ENCODE assay signal across 3 fruit fly cellular contexts in genomic region chr3R:30828433-30829034, dm6.
TF ChIP-seq lines count a peak whose summit lies in the region.

No protein-coding gene starts in this region.

- TF ChIP-seq CTCF in whole organism, embryonic (GFP tag; optimal IDR thresholded peaks at IDR 0.05; lab: Kevin White, UChicago) = no peak

TF ChIP-seq in whole organism, embryonic, 481 proteins besides CTCF, POLR2A, EP300 and RAD21:
- TF ChIP-seq chif (GFP tag; optimal IDR thresholded peaks at IDR 0.05; lab: Kevin White, UChicago) = no peak
- TF ChIP-seq jigr1 (GFP tag; IDR thresholded peaks at IDR 0.05; lab: Robert Waterston, UW) = no peak
- no peak for TF ChIP-seq zen2 (GFP tag; IDR thresholded peaks at IDR 0.05; lab: Robert Waterston, UW; ENCODE audit: partially characterized antibody)
- no peak for TF ChIP-seq esg (GFP tag; conservative IDR thresholded peaks at IDR 0.05; lab: Robert Waterston, UW)
- TF ChIP-seq Dref (GFP tag; IDR thresholded peaks at IDR 0.05; lab: Robert Waterston, UW) = no peak
- no peak for TF ChIP-seq Bteb2 (GFP tag; optimal IDR thresholded peaks at IDR 0.05; lab: Kevin White, UChicago)
- peak; percentile 28 for TF ChIP-seq Sox102F (GFP tag; optimal IDR thresholded peaks at IDR 0.05; lab: Kevin White, UChicago)
- TF ChIP-seq Xrp1 (GFP tag; IDR thresholded peaks at IDR 0.05; lab: Robert Waterston, UW) = no peak
- no peak for TF ChIP-seq zfh2 (GFP tag; optimal IDR thresholded peaks at IDR 0.05; lab: Kevin White, UChicago)
- TF ChIP-seq gem (tag; optimal IDR thresholded peaks at IDR 0.05; lab: Kevin White, UChicago) = peak; percentile 2
- TF ChIP-seq CG3163 (GFP tag; optimal IDR thresholded peaks at IDR 0.05; lab: Kevin White, UChicago) = no peak
- 0 out of 2 replicates have a peak, but pooled peaks have one; percentile 31 for TF ChIP-seq Drgx (GFP tag; IDR thresholded peaks at IDR 0.05; lab: Robert Waterston, UW)
- TF ChIP-seq CG18011 (GFP tag; optimal IDR thresholded peaks at IDR 0.05; lab: Kevin White, UChicago) = no peak
- TF ChIP-seq CG12236 (GFP tag; optimal IDR thresholded peaks at IDR 0.05; lab: Kevin White, UChicago) = no peak
- no peak for TF ChIP-seq Nf-YC (tag; optimal IDR thresholded peaks at IDR 0.05; lab: Kevin White, UChicago)
- TF ChIP-seq Ssrp (tag; optimal IDR thresholded peaks at IDR 0.05; lab: Kevin White, UChicago) = no peak
- no peak for TF ChIP-seq Sry-δ (GFP tag; optimal IDR thresholded peaks at IDR 0.05; lab: Kevin White, UChicago)
- no peak for TF ChIP-seq hth (optimal IDR thresholded peaks at IDR 0.05; lab: Kevin White, UChicago)
- no peak for TF ChIP-seq Dfd (GFP tag; optimal IDR thresholded peaks at IDR 0.05; lab: Kevin White, UChicago)
- no peak for TF ChIP-seq YL-1 (GFP tag; optimal IDR thresholded peaks at IDR 0.05; lab: Kevin White, UChicago)
- no peak for TF ChIP-seq CG9215 (GFP tag; IDR thresholded peaks at IDR 0.05; lab: Robert Waterston, UW)

TF ChIP-seq in whole organism, prepupa, 60 proteins besides CTCF, POLR2A, EP300 and RAD21:
- TF ChIP-seq ss (GFP tag; optimal IDR thresholded peaks at IDR 0.05; lab: Kevin White, UChicago) (no peak), Blimp-1 (GFP tag; optimal IDR thresholded peaks at IDR 0.05; lab: Kevin White, UChicago) (no peak), dac (GFP tag; optimal IDR thresholded peaks at IDR 0.05; lab: Kevin White, UChicago) (no peak), CG4318 (GFP tag; optimal IDR thresholded peaks at IDR 0.05; lab: Kevin White, UChicago) (peak; percentile 43), acj6 (GFP tag; optimal IDR thresholded peaks at IDR 0.05; lab: Kevin White, UChicago) (peak; percentile 7), Gug (GFP tag; IDR thresholded peaks at IDR 0.05; lab: Robert Waterston, UW) (0 out of 2 replicates have a peak, but pooled peaks have one; percentile 28), net (GFP tag; optimal IDR thresholded peaks at IDR 0.05; lab: Kevin White, UChicago) (peak; percentile 34), Met (GFP tag; optimal IDR thresholded peaks at IDR 0.05; lab: Kevin White, UChicago) (peak; percentile 11), CG10669 (GFP tag; optimal IDR thresholded peaks at IDR 0.05; lab: Kevin White, UChicago) (no peak), Hr4 (GFP tag; optimal IDR thresholded peaks at IDR 0.05; lab: Kevin White, UChicago) (peak; percentile 55), CG6276 (GFP tag; optimal IDR thresholded peaks at IDR 0.05; lab: Kevin White, UChicago) (peak; percentile 15), pdm3 (GFP tag; optimal IDR thresholded peaks at IDR 0.05; lab: Kevin White, UChicago) (peak; percentile 34), eg (GFP tag; IDR thresholded peaks at IDR 0.05; lab: Robert Waterston, UW) (0 out of 3 replicates have a peak, but pooled peaks have one; percentile 45), CG11294 (GFP tag; IDR thresholded peaks at IDR 0.05; lab: Robert Waterston, UW) (no peak), lz (GFP tag; optimal IDR thresholded peaks at IDR 0.05; lab: Kevin White, UChicago) (no peak), OdsH (GFP tag; optimal IDR thresholded peaks at IDR 0.05; lab: Kevin White, UChicago) (peak; percentile 35), salr (GFP tag; optimal IDR thresholded peaks at IDR 0.05; lab: Kevin White, UChicago) (peak in 1 of 2 experiments; percentile 47), esn (GFP tag; optimal IDR thresholded peaks at IDR 0.05; lab: Kevin White, UChicago) (peak; percentile 38), Sox15 (GFP tag; optimal IDR thresholded peaks at IDR 0.05; lab: Kevin White, UChicago) (no peak), Ets21C (GFP tag; optimal IDR thresholded peaks at IDR 0.05; lab: Kevin White, UChicago) (no peak), vri (GFP tag; optimal IDR thresholded peaks at IDR 0.05; lab: Kevin White, UChicago) (no peak), CG3919 (GFP tag; optimal IDR thresholded peaks at IDR 0.05; lab: Kevin White, UChicago) (no peak), svp (GFP tag; lab: Kevin White, UChicago) (no peak), CG8119 (GFP tag; IDR thresholded peaks at IDR 0.05; lab: Robert Waterston, UW) (peak; percentile 47; the same call in 2 of the 3 replicates), Smox (GFP tag; optimal IDR thresholded peaks at IDR 0.05; lab: Kevin White, UChicago) (peak; percentile 30), Eip78C (GFP tag; lab: Kevin White, UChicago) (peak; percentile 78), CG11762 (GFP tag; optimal IDR thresholded peaks at IDR 0.05; lab: Kevin White, UChicago; ENCODE audit: insufficient read depth) (no peak), Lpt (GFP tag; optimal IDR thresholded peaks at IDR 0.05; lab: Kevin White, UChicago) (no peak), achi (GFP tag; optimal IDR thresholded peaks at IDR 0.05; lab: Kevin White, UChicago) (no peak), CG32006 (GFP tag; optimal IDR thresholded peaks at IDR 0.05; lab: Kevin White, UChicago) (peak; percentile 78), CG3032 (tag; optimal IDR thresholded peaks at IDR 0.05; lab: Kevin White, UChicago) (no peak), CG34406 (GFP tag; optimal IDR thresholded peaks at IDR 0.05; lab: Kevin White, UChicago) (peak; percentile 11), CG15336 (GFP tag; IDR thresholded peaks at IDR 0.05; lab: Robert Waterston, UW) (peak; percentile 52), cyc (GFP tag; optimal IDR thresholded peaks at IDR 0.05; lab: Kevin White, UChicago) (no peak)

TF ChIP-seq in whole organism, pupa, 21 proteins besides CTCF, POLR2A, EP300 and RAD21:
- TF ChIP-seq Pif1B (GFP tag; optimal IDR thresholded peaks at IDR 0.05; lab: Kevin White, UChicago) (no peak), CG14655 (GFP tag; optimal IDR thresholded peaks at IDR 0.05; lab: Kevin White, UChicago) (no peak), CG15710 (tag; optimal IDR thresholded peaks at IDR 0.05; lab: Kevin White, UChicago) (peak; percentile 1), Pif1A (GFP tag; optimal IDR thresholded peaks at IDR 0.05; lab: Kevin White, UChicago) (no peak), CG12605 (GFP tag; IDR thresholded peaks at IDR 0.05; lab: Robert Waterston, UW) (no peak), CG34367 (tag; optimal IDR thresholded peaks at IDR 0.05; lab: Kevin White, UChicago) (no peak), Ets98B (GFP tag; IDR thresholded peaks at IDR 0.05; lab: Robert Waterston, UW) (peak; percentile 44; the same call in 1 of the 2 replicates), CG32121 (GFP tag; IDR thresholded peaks at IDR 0.05; lab: Robert Waterston, UW) (0 out of 2 replicates have a peak, but pooled peaks have one; percentile 34), CG4496 (GFP tag; IDR thresholded peaks at IDR 0.05; lab: Robert Waterston, UW) (no peak), fd96Ca (GFP tag; IDR thresholded peaks at IDR 0.05; lab: Robert Waterston, UW) (no peak), gl (tag; optimal IDR thresholded peaks at IDR 0.05; lab: Kevin White, UChicago) (no peak), CG17806 (tag; optimal IDR thresholded peaks at IDR 0.05; lab: Kevin White, UChicago) (no peak), CG13204 (GFP tag; optimal IDR thresholded peaks at IDR 0.05; lab: Kevin White, UChicago) (no peak), EcR (GFP tag; optimal IDR thresholded peaks at IDR 0.05; lab: Kevin White, UChicago) (no peak), D1 (tag; optimal IDR thresholded peaks at IDR 0.05; lab: Kevin White, UChicago) (no peak), CG8159 (tag; optimal IDR thresholded peaks at IDR 0.05; lab: Kevin White, UChicago) (no peak), rn (GFP tag; IDR thresholded peaks at IDR 0.05; lab: Robert Waterston, UW) (no peak), CG8301 (tag; optimal IDR thresholded peaks at IDR 0.05; lab: Kevin White, UChicago) (no peak), CG10348 (GFP tag; IDR thresholded peaks at IDR 0.05; lab: Robert Waterston, UW) (no peak), Snoo (tag; optimal IDR thresholded peaks at IDR 0.05; lab: Kevin White, UChicago) (peak; percentile 7), CG9948 (tag; optimal IDR thresholded peaks at IDR 0.05; lab: Kevin White, UChicago) (no peak)
TF ChIP-seq in whole organism, pupa: peak in this region for 4.

Comparison
In these comparisons a context has a peak if more than half of its experiments do, and no peak if none do; other contexts are left out.
1. Of the 7 proteins assayed by ChIP-seq in both whole organism, embryonic and whole organism, prepupa: peak only in whole organism, embryonic: Sox102F; only in whole organism, prepupa: Gug; in both: none; in neither: 5.